Worm (Caenorhabditis elegans) whole organism, L3 larva: Measurements from ENCODE around the gene old-1.
A peak's percentile ranks its signal among the peaks of the same experiment; 100 is the strongest.

Experiments
- ama-1 ChIP-seq: fragments of 150-350 bp; optimal IDR thresholded peaks from 2 replicates; lab custom pipeline; 2018
- ceh-16 ChIP-seq: sonication (generic microtip); optimal IDR thresholded peaks from 2 replicates; lab custom pipeline; 2017; ENCODE audit warnings: missing biosample characterization, missing genetic modification characterization
- ceh-9 ChIP-seq: sonication (generic microtip); optimal IDR thresholded peaks from 2 replicates; lab custom pipeline; 2018; ENCODE audit warnings: missing biosample characterization, missing genetic modification characterization
- nfya-1 ChIP-seq: sonication (generic microtip); optimal IDR thresholded peaks from 2 replicates; lab custom pipeline; 2017; ENCODE audit warnings: missing genetic modification characterization, mild to moderate bottlenecking, missing compliant biosample characterization, antibody characterized with exemption, moderate library complexity; ENCODE audit not compliant: insufficient read depth
- nhr-25 ChIP-seq: sonication (generic microtip); optimal IDR thresholded peaks from 2 replicates; lab custom pipeline; 2017; ENCODE audit warnings: missing biosample characterization, missing genetic modification characterization
- nhr-77 ChIP-seq: fragments of 150-350 bp; optimal IDR thresholded peaks from 2 replicates; lab custom pipeline; 2014; ENCODE audit warnings: missing biosample characterization, missing genetic modification characterization
- ztf-11 ChIP-seq: fragments of 150-350 bp; optimal IDR thresholded peaks from 2 replicates; lab custom pipeline; 2014; ENCODE audit warnings: missing biosample characterization, missing genetic modification characterization
- ztf-4 ChIP-seq: fragments of 150-350 bp; optimal IDR thresholded peaks from 2 replicates; lab custom pipeline; 2014; ENCODE audit warnings: missing biosample characterization, missing genetic modification characterization

DNA sequence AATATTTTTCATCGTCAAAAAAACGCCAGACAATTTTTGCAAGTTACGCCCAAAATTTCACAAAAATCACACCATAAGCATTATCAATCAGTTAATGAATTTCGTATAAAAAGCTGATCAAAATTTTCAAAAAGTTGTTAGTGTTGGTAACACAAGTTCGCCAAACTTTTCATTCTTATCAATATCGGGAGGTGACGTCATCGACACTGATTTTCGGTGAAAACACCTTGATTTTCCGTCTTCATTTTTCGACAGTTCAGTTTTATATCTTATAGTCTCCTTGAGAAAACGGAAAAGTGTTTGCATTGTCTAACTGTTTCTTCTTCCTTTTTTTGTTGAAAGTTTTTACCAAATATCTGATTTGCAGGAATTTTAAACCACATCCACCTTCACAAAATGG is 12.3 kb upstream of the old-1 start, which contains the start of gene C08H9.15:
- no peak for TF ChIP-seq ceh-9 (tag; lab: Kevin White, UChicago)
- no peak for TF ChIP-seq nhr-77 (tag; lab: Kevin White, UChicago)
- TF ChIP-seq ceh-16 (tag; lab: Kevin White, UChicago): no peak
- no peak for TF ChIP-seq ama-1 (lab: Kevin White, UChicago)
- peak; percentile 30 for TF ChIP-seq nhr-25 (tag; lab: Kevin White, UChicago)
- TF ChIP-seq ztf-11: no peak
- TF ChIP-seq nfya-1 (tag; lab: Kevin White, UChicago): no peak
- no peak for TF ChIP-seq ztf-4 (tag; lab: Kevin White, UChicago)
